Worm (Caenorhabditis elegans): ENCODE results near the gene BE10.3.

DNA sequence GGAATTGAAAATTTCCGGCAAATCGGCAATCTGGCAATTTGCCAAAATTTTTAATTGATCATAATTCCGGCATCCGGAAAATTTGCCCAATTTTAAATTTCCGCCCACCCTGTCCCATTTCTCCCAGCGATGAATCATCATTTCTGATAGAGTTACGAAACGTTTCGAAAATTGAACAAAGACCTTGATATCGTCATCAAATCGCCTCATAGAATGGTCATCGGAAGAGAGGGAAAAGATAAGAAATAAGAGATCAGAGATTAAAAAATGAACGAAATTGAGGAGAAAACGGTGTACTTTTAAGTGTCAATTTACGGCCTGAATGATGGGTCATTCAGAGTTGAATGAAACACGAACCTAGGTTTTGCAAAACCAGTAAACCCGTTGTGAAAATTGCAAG lies 39.8 kb downstream of the BE10.3 start:
- TF ChIP-seq F44E2.7 (GFP tag; IDR thresholded peaks at IDR 0.05), result no peak
- no peak for TF ChIP-seq skn-1 (tag; optimal IDR thresholded peaks at IDR 0.05)
- TF ChIP-seq egl-27 (tag; optimal IDR thresholded peaks at IDR 0.05), result no peak
- peak; percentile 73 for TF ChIP-seq dve-1 (tag; optimal IDR thresholded peaks at IDR 0.05; ENCODE audit: insufficient read depth)
